Worm (Caenorhabditis elegans) whole organism, mixed stage, embryonic: ENCODE results near the gene arrd-5.
A peak's percentile ranks its signal among the peaks of the same experiment; 100 is the strongest.

Experiments
- ces-1 ChIP-seq: fragments of 150-350 bp; optimal IDR thresholded peaks from 2 replicates; lab custom pipeline; 2014; ENCODE audit warnings: missing biosample characterization, missing genetic modification reagents, missing genetic modification characterization
- nhr-237 ChIP-seq: fragments of 150-350 bp; optimal IDR thresholded peaks from 2 replicates; lab custom pipeline; 2014; ENCODE audit warnings: missing biosample characterization, missing genetic modification characterization

DNA sequence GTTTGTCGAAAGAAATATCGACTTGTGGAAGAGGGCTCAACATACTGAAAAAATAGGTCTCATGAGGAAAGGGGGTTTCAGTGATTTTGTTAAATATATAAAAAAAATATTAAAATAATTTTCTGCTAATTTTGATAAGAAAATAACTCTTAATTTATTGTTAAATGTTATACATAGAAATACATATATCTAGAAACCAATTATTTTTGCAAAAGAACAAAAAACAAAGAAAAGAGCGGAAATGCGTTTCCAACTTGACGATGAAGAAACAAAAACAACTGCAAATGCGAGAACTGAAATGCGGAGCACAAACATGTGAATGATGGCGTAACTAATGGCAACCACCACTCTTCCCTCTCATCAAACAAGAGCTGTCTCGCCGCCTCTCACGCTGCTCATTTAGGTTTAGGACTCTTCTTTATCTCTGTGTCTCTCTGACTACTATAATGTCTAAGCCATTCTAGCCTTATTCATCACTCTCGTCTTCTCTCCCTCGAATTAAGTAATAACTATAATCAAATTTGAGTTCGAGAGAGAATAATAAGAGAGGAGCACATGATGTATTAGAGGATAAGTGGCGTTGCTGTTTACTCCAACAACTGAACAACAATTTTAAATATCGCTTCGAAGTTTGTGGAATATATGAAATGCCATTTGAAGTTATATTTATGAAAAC, 3.4 kb downstream of the arrd-5 start, which contains the start of gene arrd-4:
- peak; percentile 99 for TF ChIP-seq ces-1 (GFP tag; lab: Kevin White, UChicago)
- no peak for TF ChIP-seq nhr-237 (tag; lab: Kevin White, UChicago)
